Fruit fly (Drosophila melanogaster) whole organism, embryonic: Measurements from ENCODE around the gene tral.

Experiments
- Asciz ChIP-seq: fragments of 200-800 bp; sonication (Bioruptor generic); optimal IDR thresholded peaks from 2 replicates; lab custom pipeline; 2017; ENCODE audit warnings: missing biosample characterization, mild to moderate bottlenecking, missing genetic modification characterization, missing genetic modification reagents
- Awh ChIP-seq: fragments of 200-800 bp; sonication (Bioruptor generic); IDR thresholded peaks from 2 replicates; pipeline ENCODE4, ENCODE4 v1.3.6; 2022; ENCODE audit warnings: missing biosample characterization, missing genetic modification characterization
- BEAF-32 ChIP-seq: fragments of 200-800 bp; sonication (Bioruptor generic); optimal IDR thresholded peaks from 3 replicates; lab custom pipeline; 2017; ENCODE audit warnings: missing biosample characterization, missing genetic modification characterization, mild to moderate bottlenecking, moderate library complexity, missing genetic modification reagents
- CG10959 ChIP-seq: fragments of 200-800 bp; sonication (Bioruptor generic); IDR thresholded peaks from 2 replicates; pipeline ENCODE4 v1.3.6; 2022; ENCODE audit warnings: missing biosample characterization, missing genetic modification characterization
- CG10979 ChIP-seq: fragments of 200-800 bp; sonication (Bioruptor generic); optimal IDR thresholded peaks from 2 replicates; lab custom pipeline; 2018; ENCODE audit warnings: missing biosample characterization, mild to moderate bottlenecking, missing genetic modification characterization, moderate library complexity
- CG12104 ChIP-seq: fragments of 200-800 bp; sonication (Bioruptor generic); optimal IDR thresholded peaks from 3 replicates; lab custom pipeline; 2016; ENCODE audit warnings: missing biosample characterization, missing genetic modification characterization
- CG14441 ChIP-seq: fragments of 200-800 bp; sonication (Bioruptor generic); IDR thresholded peaks from 2 replicates; pipeline ENCODE4 v1.3.6; 2022; ENCODE audit warnings: missing biosample characterization, missing genetic modification characterization
- CG14710 ChIP-seq: fragments of 200-800 bp; sonication (Bioruptor generic); optimal IDR thresholded peaks from 3 replicates; lab custom pipeline; 2019; ENCODE audit warnings: missing biosample characterization, mild to moderate bottlenecking, missing genetic modification characterization, moderate library complexity
- CG15011 ChIP-seq: fragments of 200-800 bp; sonication (Bioruptor generic); optimal IDR thresholded peaks from 3 replicates; lab custom pipeline; 2018; ENCODE audit warnings: missing biosample characterization, mild to moderate bottlenecking, missing genetic modification characterization
- CG15514 ChIP-seq: fragments of 200-800 bp; sonication (Bioruptor generic); optimal IDR thresholded peaks from 3 replicates; lab custom pipeline; 2017; ENCODE audit warnings: missing biosample characterization, missing genetic modification characterization, mild to moderate bottlenecking, moderate library complexity, missing genetic modification reagents
- CG15601 ChIP-seq: fragments of 200-800 bp; sonication (Bioruptor generic); optimal IDR thresholded peaks from 3 replicates; lab custom pipeline; 2019; ENCODE audit warnings: missing biosample characterization, mild to moderate bottlenecking, missing genetic modification characterization, moderate library complexity
- CG17568 ChIP-seq: fragments of 200-800 bp; sonication (Bioruptor generic); optimal IDR thresholded peaks from 2 replicates; lab custom pipeline; 2018; ENCODE audit warnings: missing biosample characterization, mild to moderate bottlenecking, missing genetic modification characterization, moderate library complexity
- CG3163 ChIP-seq: fragments of 200-800 bp; sonication (Bioruptor generic); optimal IDR thresholded peaks from 3 replicates; lab custom pipeline; 2016; ENCODE audit warnings: missing biosample characterization, missing genetic modification characterization
- CG32532 ChIP-seq: fragments of 200-800 bp; sonication (Bioruptor generic); IDR thresholded peaks from 2 replicates; pipeline ENCODE4 v1.3.6; 2022; ENCODE audit warnings: missing biosample characterization, missing genetic modification characterization
- CG6272 ChIP-seq: fragments of 200-800 bp; sonication (Bioruptor generic); IDR thresholded peaks from 2 replicates; pipeline ENCODE4 v1.3.6; 2022; ENCODE audit warnings: missing biosample characterization, missing genetic modification characterization
- CG6689 ChIP-seq: fragments of 200-800 bp; sonication (Bioruptor generic); IDR thresholded peaks from 2 replicates; pipeline ENCODE4 v1.3.6; 2022; ENCODE audit warnings: missing biosample characterization, missing genetic modification characterization
- CG6854 ChIP-seq: fragments of 200-800 bp; sonication (Bioruptor generic); optimal IDR thresholded peaks from 3 replicates; lab custom pipeline; 2017; ENCODE audit warnings: missing biosample characterization, mild to moderate bottlenecking, missing genetic modification characterization
- CG7556 ChIP-seq: fragments of 200-800 bp; sonication (Bioruptor generic); optimal IDR thresholded peaks from 2 replicates; lab custom pipeline; 2017; ENCODE audit warnings: missing biosample characterization, mild to moderate bottlenecking, missing genetic modification characterization
- CG8359 ChIP-seq: fragments of 200-800 bp; sonication (Bioruptor generic); optimal IDR thresholded peaks from 2 replicates; lab custom pipeline; 2017; ENCODE audit warnings: missing biosample characterization, mild to moderate bottlenecking, missing genetic modification characterization, borderline replicate concordance
- CG8388 ChIP-seq: fragments of 200-800 bp; sonication (Bioruptor generic); optimal IDR thresholded peaks from 2 replicates; lab custom pipeline; 2019; ENCODE audit warnings: missing biosample characterization, mild to moderate bottlenecking, missing genetic modification characterization, moderate library complexity
- CG9876 ChIP-seq: fragments of 200-800 bp; sonication (Bioruptor generic); optimal IDR thresholded peaks from 2 replicates; lab custom pipeline; 2016; ENCODE audit warnings: missing biosample characterization, missing genetic modification characterization
- Camta ChIP-seq: fragments of 200-800 bp; sonication (Bioruptor generic); optimal IDR thresholded peaks from 2 replicates; lab custom pipeline; 2016; ENCODE audit warnings: missing biosample characterization, missing genetic modification characterization
- Deaf1 ChIP-seq: fragments of 200-800 bp; optimal IDR thresholded peaks from 3 replicates; lab custom pipeline; 2019; ENCODE audit warnings: missing biosample characterization, mild to moderate bottlenecking, missing genetic modification characterization, moderate library complexity
- GATAe ChIP-seq: fragments of 200-800 bp; sonication (Bioruptor generic); conservative IDR thresholded peaks from 2 replicates; pipeline ENCODE4 v1.3.6; 2022; ENCODE audit warnings: missing biosample characterization, missing genetic modification characterization
- HLH4C ChIP-seq: fragments of 200-800 bp; sonication (Bioruptor generic); IDR thresholded peaks from 3 replicates; pipeline ENCODE4 v1.3.6; 2022; ENCODE audit warnings: missing biosample characterization, missing genetic modification characterization; ENCODE audit not compliant: partially characterized antibody
- Lpt ChIP-seq: fragments of >200 bp; optimal IDR thresholded peaks from 2 replicates; lab custom pipeline; 2018; ENCODE audit warnings: missing biosample characterization, missing genetic modification characterization
- Mes4 ChIP-seq: fragments of 200-800 bp; sonication (Bioruptor generic); optimal IDR thresholded peaks from 2 replicates; lab custom pipeline; 2016; ENCODE audit warnings: missing biosample characterization, missing genetic modification characterization
- NC2β ChIP-seq: fragments of 200-800 bp; sonication (Bioruptor generic); optimal IDR thresholded peaks from 2 replicates; lab custom pipeline; 2016; ENCODE audit warnings: missing biosample characterization, missing genetic modification characterization
- Pdp1 ChIP-seq, 2 experiments: fragments of 200-800 bp; sonication (Bioruptor generic); optimal IDR thresholded peaks; 3 replicates each; lab custom pipeline; 2016; ENCODE audit warnings: missing biosample characterization in 2 of 2, missing genetic modification characterization in 2 of 2, mild to moderate bottlenecking in 1 of 2, moderate library complexity in 1 of 2
- Scr ChIP-seq: fragments of 200-800 bp; sonication (Bioruptor generic); IDR thresholded peaks from 2 replicates; pipeline ENCODE4 v1.3.6; 2022; ENCODE audit warnings: missing biosample characterization, missing genetic modification characterization; ENCODE audit not compliant: partially characterized antibody
- Side ChIP-seq: fragments of 200-800 bp; sonication (Bioruptor generic); optimal IDR thresholded peaks from 2 replicates; lab custom pipeline; 2016; ENCODE audit warnings: missing biosample characterization, missing genetic modification characterization
- Sox102F ChIP-seq: fragments of 200-800 bp; sonication (Bioruptor generic); optimal IDR thresholded peaks from 2 replicates; lab custom pipeline; 2018; ENCODE audit warnings: missing biosample characterization, mild to moderate bottlenecking, missing genetic modification characterization, moderate library complexity
- Sry-δ ChIP-seq: fragments of 200-800 bp; sonication (Bioruptor generic); optimal IDR thresholded peaks from 2 replicates; lab custom pipeline; 2016; ENCODE audit warnings: missing biosample characterization, missing genetic modification characterization
- Tbp ChIP-seq: fragments of >200 bp; optimal IDR thresholded peaks from 2 replicates; lab custom pipeline; 2018; ENCODE audit warnings: missing biosample characterization, missing genetic modification characterization
- Vsx1 ChIP-seq: fragments of 200-800 bp; sonication (Bioruptor generic); optimal IDR thresholded peaks from 2 replicates; lab custom pipeline; 2017; ENCODE audit warnings: missing biosample characterization, mild to moderate bottlenecking, missing genetic modification characterization, missing genetic modification reagents
- amos ChIP-seq: fragments of 200-800 bp; sonication (Bioruptor generic); IDR thresholded peaks from 2 replicates; pipeline ENCODE4 v1.3.6; 2022; ENCODE audit warnings: missing biosample characterization, missing genetic modification characterization; ENCODE audit not compliant: partially characterized antibody
- bbx ChIP-seq: fragments of 200-800 bp; sonication (Bioruptor generic); IDR thresholded peaks from 2 replicates; pipeline ENCODE4 v1.3.6; 2022; ENCODE audit warnings: missing biosample characterization, missing genetic modification characterization; ENCODE audit not compliant: partially characterized antibody
- cg ChIP-seq: fragments of 200-800 bp; sonication (Bioruptor generic); optimal IDR thresholded peaks from 3 replicates; lab custom pipeline; 2019; ENCODE audit warnings: missing biosample characterization, mild to moderate bottlenecking, missing genetic modification characterization, moderate library complexity
- chinmo ChIP-seq: fragments of 200-800 bp; sonication (Bioruptor generic); IDR thresholded peaks from 4 replicates; pipeline ENCODE4 v1.3.6; 2022; ENCODE audit warnings: missing biosample characterization, missing genetic modification characterization; ENCODE audit not compliant: partially characterized antibody
- dysf ChIP-seq: fragments of 200-800 bp; sonication (Bioruptor generic); IDR thresholded peaks from 3 replicates; pipeline ENCODE4 v1.3.6; 2022; ENCODE audit warnings: missing biosample characterization, missing genetic modification characterization
- grau ChIP-seq: fragments of 200-800 bp; optimal IDR thresholded peaks from 3 replicates; lab custom pipeline; 2019; ENCODE audit warnings: missing biosample characterization, mild to moderate bottlenecking, missing genetic modification characterization, moderate library complexity
- hbn ChIP-seq: fragments of 200-800 bp; sonication (Bioruptor generic); IDR thresholded peaks from 2 replicates; pipeline ENCODE4 v1.3.6; 2022; ENCODE audit warnings: missing biosample characterization, missing genetic modification characterization; ENCODE audit not compliant: partially characterized antibody
- her ChIP-seq: fragments of 200-800 bp; sonication (Bioruptor generic); optimal IDR thresholded peaks from 2 replicates; lab custom pipeline; 2016; ENCODE audit warnings: missing biosample characterization, missing genetic modification characterization
- ken ChIP-seq: fragments of 200-800 bp; sonication (Bioruptor generic); IDR thresholded peaks from 3 replicates; pipeline ENCODE4 v1.3.6; 2022; ENCODE audit warnings: missing biosample characterization, missing genetic modification characterization
- lbe ChIP-seq: fragments of 200-800 bp; sonication (Bioruptor generic); optimal IDR thresholded peaks from 2 replicates; lab custom pipeline; 2016; ENCODE audit warnings: missing biosample characterization, mild to moderate bottlenecking, missing genetic modification characterization
- mirr ChIP-seq: fragments of 200-800 bp; sonication (Bioruptor generic); optimal IDR thresholded peaks from 3 replicates; lab custom pipeline; 2018; ENCODE audit warnings: missing biosample characterization, mild to moderate bottlenecking, missing genetic modification characterization
- stwl ChIP-seq: fragments of 200-800 bp; sonication (Bioruptor generic); optimal IDR thresholded peaks from 3 replicates; lab custom pipeline; 2018; ENCODE audit warnings: missing biosample characterization, mild to moderate bottlenecking, missing genetic modification characterization, moderate library complexity
- ttk ChIP-seq: fragments of 200-800 bp; sonication (Bioruptor generic); IDR thresholded peaks from 2 replicates; pipeline ENCODE4 v2.1.2; 2022; ENCODE audit warnings: missing biosample characterization, missing genetic modification characterization
- wdn ChIP-seq: fragments of 200-800 bp; sonication (Bioruptor generic); IDR thresholded peaks from 2 replicates; pipeline ENCODE4 v1.3.6; 2022; ENCODE audit warnings: missing biosample characterization, missing genetic modification characterization

The tral gene

DNA sequence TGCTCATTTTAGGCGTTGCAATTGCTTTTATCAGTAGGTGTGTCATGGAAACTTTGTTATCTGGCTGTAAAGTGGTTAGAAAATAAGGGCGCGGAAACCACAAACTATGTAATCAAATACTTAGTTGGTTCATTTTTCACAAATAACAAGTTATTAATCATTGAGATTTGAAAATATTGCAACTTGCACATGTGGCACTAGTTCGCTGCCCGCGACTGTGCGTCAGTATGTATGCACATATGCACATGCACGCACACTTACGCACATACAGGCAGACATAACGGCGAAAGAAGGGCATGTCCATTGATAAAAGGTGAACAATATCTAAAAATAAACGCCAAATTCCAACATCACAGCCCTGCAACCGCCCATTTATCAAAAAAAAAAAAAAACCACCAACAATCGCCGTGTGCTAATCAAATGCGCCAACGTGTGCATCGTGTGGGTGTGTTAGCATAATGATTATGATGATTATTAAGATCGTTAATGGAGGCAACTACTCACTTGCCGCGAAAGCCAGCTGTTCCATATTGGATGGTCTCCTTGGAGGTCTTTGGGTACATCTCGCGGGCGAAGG, 14.7 kb downstream of the tral start (continued):
- TF ChIP-seq Mes4 (GFP tag; lab: Kevin White, UChicago) = peak; percentile 32
- TF ChIP-seq CG9876 (GFP tag; lab: Kevin White, UChicago) = no peak
- TF ChIP-seq NC2β = no peak
- TF ChIP-seq CG17568 = no peak
- peak; percentile 46 for TF ChIP-seq CG6689 (GFP tag; lab: Robert Waterston, UW)
- TF ChIP-seq CG12104 (GFP tag; lab: Kevin White, UChicago) = peak; percentile 17
- TF ChIP-seq lbe (GFP tag; lab: Kevin White, UChicago) = peak; percentile 70
- TF ChIP-seq CG15601 (tag; lab: Kevin White, UChicago) = peak; percentile 44
- no peak for TF ChIP-seq CG3163
- TF ChIP-seq wdn (GFP tag; lab: Robert Waterston, UW) = peak; percentile 22; the same call in 1 of the 2 replicates
- no peak for TF ChIP-seq Sox102F
- TF ChIP-seq stwl = no peak
- TF ChIP-seq GATAe = no peak; the same call in 1 of the 2 replicates
- TF ChIP-seq bbx = no peak
- peak; percentile 14 for TF ChIP-seq Camta
- no peak for TF ChIP-seq Scr (GFP tag; lab: Robert Waterston, UW)
- TF ChIP-seq Asciz (GFP tag; lab: Kevin White, UChicago) = peak; percentile 57
- no peak for TF ChIP-seq CG6854 (GFP tag; lab: Kevin White, UChicago)
- no peak for TF ChIP-seq Deaf1 (tag; lab: Kevin White, UChicago)
- TF ChIP-seq CG7556 (GFP tag; lab: Kevin White, UChicago) = peak; percentile 8
- peak; percentile 30 for TF ChIP-seq CG8359
- TF ChIP-seq cg = peak; percentile 61
- TF ChIP-seq CG10979 = peak; percentile 59
- peak; percentile 23 for TF ChIP-seq CG14710 (tag; lab: Kevin White, UChicago)
- TF ChIP-seq CG15514 (GFP tag; lab: Kevin White, UChicago) = peak; percentile 9
- TF ChIP-seq Awh = peak; percentile 77
- TF ChIP-seq dysf (GFP tag; lab: Robert Waterston, UW) = peak; percentile 40; the same call in 1 of the 3 replicates
- no peak for TF ChIP-seq BEAF-32 (GFP tag; lab: Kevin White, UChicago)
- TF ChIP-seq chinmo (GFP tag; lab: Robert Waterston, UW) = no peak
- TF ChIP-seq Sry-δ = no peak
- no peak for TF ChIP-seq Vsx1
- TF ChIP-seq mirr = no peak
- TF ChIP-seq Pdp1 (GFP tag; optimal IDR thresholded peaks at IDR 0.05; lab: Kevin White, UChicago) = peak in 1 of 2 experiments; percentile 40
- peak; percentile 50; the same call in 1 of the 2 replicates for TF ChIP-seq ttk
- TF ChIP-seq ken = peak; percentile 18; the same call in 1 of the 3 replicates
- TF ChIP-seq CG32532 (GFP tag; lab: Robert Waterston, UW) = peak; percentile 22; the same call in 1 of the 2 replicates
- no peak for TF ChIP-seq hbn (GFP tag; lab: Robert Waterston, UW)
- no peak for TF ChIP-seq amos
- TF ChIP-seq her = no peak
- peak; percentile 45 for TF ChIP-seq grau
- TF ChIP-seq CG15011 = no peak
- TF ChIP-seq Side (GFP tag; lab: Kevin White, UChicago) = peak; percentile 39
- TF ChIP-seq Lpt (GFP tag; lab: Kevin White, UChicago) = no peak
- TF ChIP-seq HLH4C (GFP tag; lab: Robert Waterston, UW) = no peak
- peak; percentile 37 for TF ChIP-seq CG8388
- TF ChIP-seq CG10959 (GFP tag; lab: Robert Waterston, UW) = no peak
- TF ChIP-seq CG6272 (GFP tag; lab: Robert Waterston, UW) = no peak
- TF ChIP-seq CG14441 (GFP tag; lab: Robert Waterston, UW) = peak; percentile 68
- no peak for TF ChIP-seq Tbp
